Worm (Caenorhabditis elegans) whole organism, L4 larva: ENCODE results near the gene rnp-5.

Experiments used
- F26F4.8 ChIP-seq: fragments of 200-800 bp; sonication (Bioruptor generic); conservative IDR thresholded peaks from 2 replicates; pipeline ENCODE4 v1.3.6; 2022; ENCODE audit warnings: missing genetic modification characterization, missing compliant biosample characterization
- F37D6.2 ChIP-seq: sonication (generic microtip); optimal IDR thresholded peaks from 2 replicates; lab custom pipeline; 2016; ENCODE audit warnings: mild to moderate bottlenecking, missing genetic modification characterization, missing compliant biosample characterization
- F44E2.7 ChIP-seq: fragments of 200-800 bp; sonication (Bioruptor generic); IDR thresholded peaks from 2 replicates; pipeline ENCODE4 v2.1.2; 2022; ENCODE audit warnings: missing genetic modification characterization, missing compliant biosample characterization
- F49E8.2 ChIP-seq: sonication (generic microtip); optimal IDR thresholded peaks from 2 replicates; lab custom pipeline; 2016; ENCODE audit warnings: missing compliant biosample characterization, mild to moderate bottlenecking, missing genetic modification characterization, borderline replicate concordance
- R02D3.7 ChIP-seq: fragments of 150-350 bp; sonication (generic microtip); optimal IDR thresholded peaks from 3 replicates; lab custom pipeline; 2014; ENCODE audit warnings: missing biosample characterization, missing genetic modification characterization
- T26A8.4 ChIP-seq: fragments of 200-800 bp; sonication (Bioruptor generic); IDR thresholded peaks from 2 replicates; pipeline ENCODE4 v1.3.6; 2022; ENCODE audit warnings: missing genetic modification characterization, missing compliant biosample characterization
- Y105C5A.15 ChIP-seq: fragments of 200-800 bp; sonication (Bioruptor generic); IDR thresholded peaks from 2 replicates; pipeline ENCODE4 v1.3.6; 2022; ENCODE audit warnings: missing genetic modification characterization, missing compliant biosample characterization
- Y75B8A.6 ChIP-seq: fragments of 200-800 bp; sonication (Bioruptor generic); IDR thresholded peaks from 2 replicates; pipeline ENCODE4 v1.3.6; 2022; ENCODE audit warnings: missing genetic modification reagents, missing genetic modification characterization, missing compliant biosample characterization
- ZK546.5 ChIP-seq, 2 experiments: sonication (generic microtip); optimal IDR thresholded peaks; 2 replicates each; lab custom pipeline; 2017; ENCODE audit warnings: missing biosample characterization in 2 of 2, missing genetic modification characterization in 2 of 2
- aha-1 ChIP-seq: fragments of 150-350 bp; peaks from one replicate; lab custom pipeline; 2014; ENCODE audit warnings: missing biosample characterization, missing genetic modification characterization
- arid-1 ChIP-seq: fragments of 200-800 bp; sonication (Bioruptor generic); conservative IDR thresholded peaks from 2 replicates; pipeline ENCODE4 v1.3.6; 2022; ENCODE audit warnings: missing genetic modification reagents, missing genetic modification characterization, missing compliant biosample characterization
- attf-4 ChIP-seq: sonication (generic microtip); optimal IDR thresholded peaks from 3 replicates; lab custom pipeline; 2017; ENCODE audit warnings: missing biosample characterization, missing genetic modification characterization
- ceh-28 ChIP-seq: fragments of 150-350 bp; optimal IDR thresholded peaks from 2 replicates; lab custom pipeline; 2014; ENCODE audit warnings: missing biosample characterization, missing genetic modification reagents, missing genetic modification characterization
- ceh-32 ChIP-seq: sonication (generic microtip); optimal IDR thresholded peaks from 2 replicates; lab custom pipeline; 2016; ENCODE audit warnings: mild to moderate bottlenecking, missing genetic modification characterization, missing compliant biosample characterization; ENCODE audit not compliant: poor library complexity
- ceh-44 ChIP-seq: fragments of 200-800 bp; sonication (Bioruptor generic); IDR thresholded peaks from 2 replicates; pipeline ENCODE4 v1.3.6; 2022; ENCODE audit warnings: missing genetic modification reagents, missing genetic modification characterization, missing compliant biosample characterization
- ceh-62 ChIP-seq: sonication (generic microtip); optimal IDR thresholded peaks from 2 replicates; lab custom pipeline; 2017; ENCODE audit warnings: missing biosample characterization, missing genetic modification characterization
- ces-1 ChIP-seq: fragments of 150-350 bp; sonication (generic microtip); optimal IDR thresholded peaks from 4 replicates; lab custom pipeline; 2014; ENCODE audit warnings: missing biosample characterization, missing genetic modification reagents, missing genetic modification characterization
- cey-2 ChIP-seq: sonication (generic microtip); optimal IDR thresholded peaks from 3 replicates; lab custom pipeline; 2017; ENCODE audit warnings: missing genetic modification characterization, mild to moderate bottlenecking, missing compliant biosample characterization, antibody characterized with exemption, borderline replicate concordance; ENCODE audit not compliant: insufficient read depth
- ctbp-1 ChIP-seq: fragments of 200-800 bp; sonication (Bioruptor generic); IDR thresholded peaks from 2 replicates; pipeline ENCODE4 v1.3.6; 2022; ENCODE audit warnings: missing genetic modification reagents, missing genetic modification characterization, missing compliant biosample characterization
- daf-8 ChIP-seq: fragments of 200-800 bp; sonication (Bioruptor generic); IDR thresholded peaks from 2 replicates; pipeline ENCODE4 v1.3.6; 2022; ENCODE audit warnings: missing genetic modification characterization, missing compliant biosample characterization
- dmd-6 ChIP-seq: fragments of 200-800 bp; sonication (Bioruptor generic); IDR thresholded peaks from 2 replicates; pipeline ENCODE4 v1.3.6; 2022; ENCODE audit warnings: missing genetic modification reagents, missing genetic modification characterization, missing compliant biosample characterization
- dmd-8 ChIP-seq: fragments of 200-800 bp; sonication (Bioruptor generic); IDR thresholded peaks from 2 replicates; pipeline ENCODE4 v1.3.6; 2022; ENCODE audit warnings: missing genetic modification characterization, missing compliant biosample characterization
- duxl-1 ChIP-seq: sonication (generic microtip); optimal IDR thresholded peaks from 2 replicates; lab custom pipeline; 2016; ENCODE audit warnings: mild to moderate bottlenecking, missing genetic modification characterization, moderate library complexity, missing compliant biosample characterization; ENCODE audit not compliant: poor library complexity
- egl-27 ChIP-seq: sonication (generic microtip); optimal IDR thresholded peaks from 3 replicates; lab custom pipeline; 2017; ENCODE audit warnings: missing biosample characterization, missing genetic modification reagents, missing genetic modification characterization
- egl-43 ChIP-seq: fragments of 200-800 bp; sonication (Bioruptor generic); IDR thresholded peaks from 2 replicates; pipeline ENCODE4 v1.3.6; 2022; ENCODE audit warnings: missing genetic modification reagents, missing genetic modification characterization, missing compliant biosample characterization
- fos-1 ChIP-seq: fragments of 150-350 bp; optimal IDR thresholded peaks from 2 replicates; lab custom pipeline; 2014; ENCODE audit warnings: missing biosample characterization, missing genetic modification characterization
- hlh-11 ChIP-seq: fragments of 200-800 bp; sonication (Bioruptor generic); optimal IDR thresholded peaks from 2 replicates; lab custom pipeline; 2018; ENCODE audit warnings: mild to moderate bottlenecking, missing genetic modification characterization, missing compliant biosample characterization
- lin-38 ChIP-seq: fragments of 200-800 bp; sonication (Bioruptor generic); IDR thresholded peaks from 2 replicates; pipeline ENCODE4 v1.3.6; 2022; ENCODE audit warnings: missing genetic modification reagents, missing genetic modification characterization, missing compliant biosample characterization
- lsy-2 ChIP-seq, 2 experiments: fragments of 150-350 bp in 1 of 2; sonication (generic microtip) in 1 of 2; optimal IDR thresholded peaks; 2 replicates each; lab custom pipeline; 2014 to 2017; ENCODE audit warnings: missing biosample characterization in 2 of 2, missing genetic modification characterization in 2 of 2
- madf-9 ChIP-seq: fragments of 200-800 bp; sonication (Bioruptor generic); conservative IDR thresholded peaks from 2 replicates; pipeline ENCODE4 v1.3.6; 2022; ENCODE audit warnings: missing genetic modification reagents, missing genetic modification characterization, missing compliant biosample characterization
- mdl-1 ChIP-seq, 2 experiments: fragments of 150-350 bp in 1 of 2; sonication (generic microtip) in 1 of 2; optimal IDR thresholded peaks; 2 replicates each; lab custom pipeline; 2014 to 2017; ENCODE audit warnings: missing biosample characterization in 2 of 2, missing genetic modification characterization in 2 of 2
- mdt-29 ChIP-seq: fragments of 200-800 bp; sonication (Bioruptor generic); IDR thresholded peaks from 2 replicates; pipeline ENCODE4 v1.3.6; 2022; ENCODE audit warnings: missing genetic modification reagents, missing genetic modification characterization, missing compliant biosample characterization
- nhr-10 ChIP-seq: fragments of 150-350 bp; optimal IDR thresholded peaks from 2 replicates; lab custom pipeline; 2014; ENCODE audit warnings: missing biosample characterization, missing genetic modification characterization
- nhr-102 ChIP-seq: sonication (generic microtip); optimal IDR thresholded peaks from 2 replicates; lab custom pipeline; 2016; ENCODE audit warnings: mild to moderate bottlenecking, missing genetic modification characterization, moderate library complexity, missing compliant biosample characterization
- nhr-237 ChIP-seq: sonication (generic microtip); optimal IDR thresholded peaks from 2 replicates; lab custom pipeline; 2017; ENCODE audit warnings: missing biosample characterization, missing genetic modification characterization
- nhr-25 ChIP-seq: sonication (generic microtip); optimal IDR thresholded peaks from 2 replicates; lab custom pipeline; 2017; ENCODE audit warnings: missing genetic modification characterization, mild to moderate bottlenecking, missing compliant biosample characterization, antibody characterized with exemption, moderate library complexity, borderline replicate concordance; ENCODE audit not compliant: insufficient read depth
- nhr-28 ChIP-seq: fragments of 150-350 bp; optimal IDR thresholded peaks from 2 replicates; lab custom pipeline; 2014; ENCODE audit warnings: missing biosample characterization, missing genetic modification characterization
- nhr-41 ChIP-seq: fragments of 200-800 bp; sonication (Bioruptor generic); IDR thresholded peaks from 2 replicates; pipeline ENCODE4 v1.3.6; 2022; ENCODE audit warnings: missing genetic modification reagents, missing genetic modification characterization, missing compliant biosample characterization
- saeg-2 ChIP-seq: fragments of 200-800 bp; sonication (Bioruptor generic); IDR thresholded peaks from 2 replicates; pipeline ENCODE4 v1.3.6; 2022; ENCODE audit warnings: missing genetic modification reagents, missing genetic modification characterization, missing compliant biosample characterization
- set-16 ChIP-seq: fragments of 200-800 bp; sonication (Bioruptor generic); IDR thresholded peaks from 2 replicates; pipeline ENCODE4 v1.3.6; 2022; ENCODE audit warnings: missing genetic modification reagents, missing genetic modification characterization, missing compliant biosample characterization
- skn-1 ChIP-seq: fragments of 150-350 bp; optimal IDR thresholded peaks from 2 replicates; lab custom pipeline; 2014; ENCODE audit warnings: missing biosample characterization, missing genetic modification characterization
- snpc-1.2 ChIP-seq: fragments of 200-800 bp; sonication (Bioruptor generic); IDR thresholded peaks from 2 replicates; pipeline ENCODE4 v1.3.6; 2022; ENCODE audit warnings: missing genetic modification reagents, missing genetic modification characterization, missing compliant biosample characterization
- snpc-4 ChIP-seq: fragments of 150-350 bp; optimal IDR thresholded peaks from 2 replicates; lab custom pipeline; 2014; ENCODE audit warnings: missing biosample characterization, missing genetic modification characterization
- spr-1 ChIP-seq: sonication (generic microtip); optimal IDR thresholded peaks from 2 replicates; lab custom pipeline; 2016; ENCODE audit warnings: mild to moderate bottlenecking, missing genetic modification characterization, missing compliant biosample characterization
- tra-1 ChIP-seq: fragments of 200-800 bp; sonication (Bioruptor generic); IDR thresholded peaks from 2 replicates; pipeline ENCODE4 v1.3.6; 2022; ENCODE audit warnings: missing genetic modification reagents, missing genetic modification characterization, missing compliant biosample characterization
- unc-39 ChIP-seq: sonication (generic microtip); optimal IDR thresholded peaks from 2 replicates; lab custom pipeline; 2017; ENCODE audit warnings: missing biosample characterization, missing genetic modification characterization
- vab-7 ChIP-seq: fragments of 200-800 bp; sonication (Bioruptor generic); IDR thresholded peaks from 2 replicates; pipeline ENCODE4 v1.3.6; 2022; ENCODE audit warnings: missing genetic modification reagents, missing genetic modification characterization, missing compliant biosample characterization
- zag-1 ChIP-seq: fragments of 150-350 bp; optimal IDR thresholded peaks from 2 replicates; lab custom pipeline; 2014; ENCODE audit warnings: missing biosample characterization, missing genetic modification characterization
- zfp-3 ChIP-seq: fragments of 200-800 bp; sonication (Bioruptor generic); conservative IDR thresholded peaks from 2 replicates; pipeline ENCODE4 v1.3.6; 2022; ENCODE audit warnings: missing genetic modification reagents, missing genetic modification characterization, missing compliant biosample characterization

Gene rnp-5

DNA sequence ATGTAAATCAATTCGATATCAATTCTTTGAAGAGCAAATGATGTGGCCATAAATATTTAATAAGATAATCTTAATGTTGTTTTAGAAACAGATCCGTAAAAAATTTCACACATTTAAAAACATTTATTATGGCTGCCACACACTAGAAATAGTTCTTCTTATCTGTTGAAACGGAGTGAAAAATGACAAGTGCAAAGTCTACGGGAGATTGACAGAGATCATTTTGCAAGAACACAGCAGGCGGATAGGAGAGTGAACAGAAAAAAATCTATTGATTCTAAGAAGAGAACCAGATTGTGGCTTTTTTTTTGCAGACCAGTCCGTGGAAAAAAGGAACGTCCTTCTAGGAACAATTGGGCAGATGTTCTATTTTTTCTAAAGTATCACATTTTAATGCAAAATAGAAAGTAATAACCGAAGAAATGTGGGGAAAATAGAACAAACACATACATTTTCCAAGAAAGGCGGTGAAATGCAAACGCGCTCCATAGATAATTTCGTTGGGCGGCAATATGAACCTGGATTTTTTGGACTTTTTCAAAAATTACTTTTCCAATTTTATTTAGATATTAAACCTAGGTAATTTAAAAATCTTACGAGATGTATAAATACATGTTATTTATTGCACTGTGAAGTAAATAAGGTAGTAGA is 48.0 kb upstream of the rnp-5 start (continued):
- TF ChIP-seq ceh-44 (GFP tag; lab: Robert Waterston, UW) (no peak), saeg-2 (GFP tag; lab: Robert Waterston, UW) (no peak), ceh-62 (no peak), daf-8 (GFP tag; lab: Robert Waterston, UW) (no peak), F44E2.7 (no peak), ZK546.5 (tag; optimal IDR thresholded peaks at IDR 0.05; lab: Kevin White, UChicago) (no peak), aha-1 (tag; lab: Kevin White, UChicago) (peak; percentile 98), hlh-11 (tag; lab: Kevin White, UChicago) (peak; percentile 38), zfp-3 (GFP tag; lab: Robert Waterston, UW) (no peak), nhr-10 (tag; lab: Kevin White, UChicago) (no peak), zag-1 (tag; lab: Kevin White, UChicago) (no peak), mdl-1 (tag; optimal IDR thresholded peaks at IDR 0.05; lab: Kevin White, UChicago) (no peak), F37D6.2 (no peak), tra-1 (GFP tag; lab: Robert Waterston, UW) (no peak), lin-38 (GFP tag; lab: Robert Waterston, UW) (peak; percentile 92), dmd-6 (peak; percentile 54), attf-4 (tag; lab: Kevin White, UChicago) (no peak), F49E8.2 (no peak), fos-1 (no peak), T26A8.4 (GFP tag; lab: Robert Waterston, UW) (no peak), ctbp-1 (GFP tag; lab: Robert Waterston, UW) (no peak), Y75B8A.6 (no peak), nhr-102 (no peak), nhr-41 (GFP tag; lab: Robert Waterston, UW) (no peak), ceh-28 (tag; lab: Kevin White, UChicago) (no peak), egl-43 (no peak), R02D3.7 (tag; lab: Kevin White, UChicago) (no peak), lsy-2 (tag; optimal IDR thresholded peaks at IDR 0.05; lab: Kevin White, UChicago) (peak in 1 of 2 experiments; percentile 33), snpc-4 (tag; lab: Kevin White, UChicago) (no peak), vab-7 (GFP tag; lab: Robert Waterston, UW) (no peak), ces-1 (no peak)
- TF ChIP-seq, all 104 proteins: peak for 17

- TF ChIP-seq R02D3.7 (tag; lab: Kevin White, UChicago) (no peak), unc-39 (tag; lab: Kevin White, UChicago) (no peak), skn-1 (tag; lab: Kevin White, UChicago) (no peak), Y75B8A.6 (no peak), dmd-8 (GFP tag; lab: Robert Waterston, UW) (0 out of 2 replicates have a peak, but pooled peaks have one; percentile 51), nhr-237 (tag; lab: Kevin White, UChicago) (no peak), nhr-28 (no peak), egl-27 (tag; lab: Kevin White, UChicago) (no peak)
These were observed 47.4 kb upstream of the rnp-5 start, which contains the start of gene sucl-2 for ce11 chrIII:901148-901547. Gene sucl-2, minus strand, starts transcription at chrIII:901412.

DNA sequence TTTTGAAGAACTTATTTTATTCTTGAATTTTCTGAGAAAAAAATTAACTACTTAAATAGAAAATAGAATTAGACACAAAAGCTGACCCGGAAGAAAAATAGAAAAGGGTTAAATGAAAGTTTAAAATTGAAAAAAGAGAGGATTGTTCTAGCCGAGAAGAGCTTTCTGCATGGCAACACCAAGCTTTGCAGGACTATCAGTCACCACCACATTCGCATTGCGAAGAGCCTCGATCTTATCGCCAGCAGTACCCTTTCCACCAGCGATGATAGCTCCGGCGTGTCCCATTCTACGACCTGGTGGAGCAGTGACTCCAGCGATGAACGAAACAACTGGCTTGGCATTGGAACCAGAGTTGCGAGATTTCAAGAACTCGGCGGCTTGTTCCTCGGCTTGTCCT is 46.4 kb upstream of the rnp-5 start:
- 0 out of 2 replicates have a peak, but pooled peaks have one; percentile 26 for TF ChIP-seq arid-1 (GFP tag; lab: Robert Waterston, UW)
- 0 out of 2 replicates have a peak, but pooled peaks have one; percentile 37 for TF ChIP-seq Y105C5A.15 (GFP tag; lab: Robert Waterston, UW)
- 0 out of 2 replicates have a peak, but pooled peaks have one; percentile 14 for TF ChIP-seq mdt-29 (GFP tag; lab: Robert Waterston, UW)
- 0 out of 2 replicates have a peak, but pooled peaks have one; percentile 19 for TF ChIP-seq F26F4.8 (GFP tag; lab: Robert Waterston, UW)
- TF ChIP-seq snpc-1.2 = no peak
- no peak for TF ChIP-seq duxl-1 (tag; lab: Kevin White, UChicago)
- no peak for TF ChIP-seq ceh-32 (tag; lab: Kevin White, UChicago)
- no peak for TF ChIP-seq egl-43
- TF ChIP-seq madf-9 (GFP tag; lab: Robert Waterston, UW) = no peak
- peak; percentile 31; the same call in 1 of the 2 replicates for TF ChIP-seq set-16
- no peak for TF ChIP-seq lsy-2 (tag; optimal IDR thresholded peaks at IDR 0.05; lab: Kevin White, UChicago)
- no peak for TF ChIP-seq cey-2 (tag; lab: Kevin White, UChicago)
- TF ChIP-seq spr-1 (tag; lab: Kevin White, UChicago) = no peak
- TF ChIP-seq lin-38 (GFP tag; lab: Robert Waterston, UW) = peak; percentile 61
- no peak for TF ChIP-seq nhr-25 (tag; lab: Kevin White, UChicago)
